Worm (Caenorhabditis elegans): ENCODE results near the gene C07G1.6.

Gene C07G1.6

ce11 chrIV:8161774-8162173, 48.4 kb downstream of the C07G1.6 start:
- no peak for TF ChIP-seq aha-1 (tag)
- no peak for TF ChIP-seq daf-16 (GFP tag; optimal IDR thresholded peaks at IDR 0.05)
- peak; percentile 29 for TF ChIP-seq daf-16 (tag; optimal IDR thresholded peaks at IDR 0.05)
- no peak for TF ChIP-seq F49E8.2 (tag; optimal IDR thresholded peaks at IDR 0.05; ENCODE audit: borderline replicate concordance)
- TF ChIP-seq vab-7 (GFP tag; IDR thresholded peaks at IDR 0.05), result no peak
- TF ChIP-seq dmd-6 (GFP tag; IDR thresholded peaks at IDR 0.05), result peak; percentile 48
- no peak for TF ChIP-seq mxl-2 (GFP tag; conservative IDR thresholded peaks at IDR 0.05)
- TF ChIP-seq ceh-62 (tag; optimal IDR thresholded peaks at IDR 0.05), result no peak
- TF ChIP-seq dve-1 (tag; optimal IDR thresholded peaks at IDR 0.05; ENCODE audit: insufficient read depth), result no peak
- TF ChIP-seq madf-5 (GFP tag; IDR thresholded peaks at IDR 0.05), result no peak
- no peak for TF ChIP-seq F10B5.3 (tag; optimal IDR thresholded peaks at IDR 0.05)
- TF ChIP-seq ceh-20 (GFP tag; IDR thresholded peaks at IDR 0.05), result no peak
- no peak for TF ChIP-seq snpc-4 (tag; optimal IDR thresholded peaks at IDR 0.05)
- peak; percentile 14 for TF ChIP-seq pqm-1 (tag; optimal IDR thresholded peaks at IDR 0.05)
- TF ChIP-seq nhr-111 (GFP tag; optimal IDR thresholded peaks at IDR 0.05), result no peak
- TF ChIP-seq unc-62 (GFP tag; optimal IDR thresholded peaks at IDR 0.05 in 1 of 2), result no peak
- no peak for TF ChIP-seq unc-62 (tag; optimal IDR thresholded peaks at IDR 0.05)
- no peak for TF ChIP-seq D1046.2 (GFP tag; IDR thresholded peaks at IDR 0.05)
- TF ChIP-seq nhr-28 (tag; optimal IDR thresholded peaks at IDR 0.05), result peak; percentile 27
- TF ChIP-seq hlh-11 (tag; optimal IDR thresholded peaks at IDR 0.05), result peak; percentile 22
- TF ChIP-seq attf-4 (tag; optimal IDR thresholded peaks at IDR 0.05), result no peak
- TF ChIP-seq ceh-28 (tag; optimal IDR thresholded peaks at IDR 0.05), result no peak
- no peak for TF ChIP-seq zag-1 (tag; optimal IDR thresholded peaks at IDR 0.05)
- no peak for TF ChIP-seq nhr-48 (tag; optimal IDR thresholded peaks at IDR 0.05)
- peak; percentile 92 for TF ChIP-seq php-3 (GFP tag; IDR thresholded peaks at IDR 0.05)
- no peak for TF ChIP-seq lin-1 (GFP tag; IDR thresholded peaks at IDR 0.05)
- no peak for TF ChIP-seq lin-15B (tag; optimal IDR thresholded peaks at IDR 0.05)
- no peak for TF ChIP-seq cey-2 (tag; optimal IDR thresholded peaks at IDR 0.05; ENCODE audit: borderline replicate concordance, insufficient read depth)
- TF ChIP-seq mep-1 (tag; optimal IDR thresholded peaks at IDR 0.05), result no peak

- 0 out of 2 replicates have a peak, but pooled peaks have one; percentile 32 for TF ChIP-seq php-3 (GFP tag; IDR thresholded peaks at IDR 0.05)
- peak; percentile 23; the same call in 1 of the 2 replicates for TF ChIP-seq dmd-6 (GFP tag; IDR thresholded peaks at IDR 0.05)
- no peak for TF ChIP-seq F49E8.2 (tag; optimal IDR thresholded peaks at IDR 0.05; ENCODE audit: borderline replicate concordance)
- TF ChIP-seq dve-1 (tag; optimal IDR thresholded peaks at IDR 0.05; ENCODE audit: insufficient read depth), result peak; percentile 31
- TF ChIP-seq ama-1 (optimal IDR thresholded peaks at IDR 0.05), result no peak
- TF ChIP-seq attf-4 (tag; optimal IDR thresholded peaks at IDR 0.05), result no peak
Measured at ce11 chrIV:8159995-8160394, 50.2 kb downstream of the C07G1.6 start.

All from whole organism, L4 larva.